Worm (Caenorhabditis elegans): ENCODE data around the gene F26D2.15.

F26D2.15 gene

DNA sequence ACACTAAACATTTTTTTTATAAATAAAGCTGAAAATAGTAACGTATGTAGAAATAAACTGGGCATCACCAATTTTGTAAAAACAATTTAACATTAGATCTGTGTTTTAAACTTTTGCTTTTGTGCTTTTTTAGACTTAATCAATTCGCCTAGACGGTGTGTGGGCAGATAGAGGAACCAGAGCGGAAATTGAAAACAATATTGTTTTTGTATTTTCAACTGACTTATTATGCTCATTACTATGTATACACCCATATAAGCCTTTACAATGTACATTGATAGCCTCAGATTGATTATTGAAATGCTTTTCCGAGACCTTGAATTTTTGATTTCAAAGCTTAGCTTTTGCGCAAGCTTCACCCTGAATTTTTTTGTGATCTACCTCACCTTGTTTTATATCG is 7.7 kb upstream of the F26D2.15 start, which contains the start of gene str-73:
Gene str-73 (plus strand): TSS at position 301 of the 400 bp plus-strand sequence.
- TF ChIP-seq dve-1 (tag; optimal IDR thresholded peaks at IDR 0.05) = no peak
- TF ChIP-seq madf-2 (tag; optimal IDR thresholded peaks at IDR 0.05) = no peak
- TF ChIP-seq nfya-1 (tag; optimal IDR thresholded peaks at IDR 0.05) = no peak
- TF ChIP-seq ceh-19 (GFP tag; optimal IDR thresholded peaks at IDR 0.05) = no peak
- no peak for TF ChIP-seq npax-4 (tag; optimal IDR thresholded peaks at IDR 0.05)
- TF ChIP-seq ama-1 (optimal IDR thresholded peaks at IDR 0.05) = no peak
- TF ChIP-seq lin-11 (tag; optimal IDR thresholded peaks at IDR 0.05) = no peak
- no peak for TF ChIP-seq ceh-6 (GFP tag; optimal IDR thresholded peaks at IDR 0.05)
- TF ChIP-seq ceh-31 (tag; optimal IDR thresholded peaks at IDR 0.05) = no peak
- TF ChIP-seq sdc-2 (tag; optimal IDR thresholded peaks at IDR 0.05) = no peak
- TF ChIP-seq syd-9 (tag; optimal IDR thresholded peaks at IDR 0.05) = no peak
- no peak for TF ChIP-seq hlh-15 (tag; optimal IDR thresholded peaks at IDR 0.05)
- no peak for TF ChIP-seq ceh-48 (tag; optimal IDR thresholded peaks at IDR 0.05)
- no peak for TF ChIP-seq elt-2 (tag; optimal IDR thresholded peaks at IDR 0.05)
- no peak for TF ChIP-seq hlh-8 (tag; optimal IDR thresholded peaks at IDR 0.05)
- TF ChIP-seq F13H6.1 (tag; optimal IDR thresholded peaks at IDR 0.05) = no peak
- TF ChIP-seq eyg-1 (tag; optimal IDR thresholded peaks at IDR 0.05) = no peak
- TF ChIP-seq pag-3 (tag; optimal IDR thresholded peaks at IDR 0.05; ENCODE audit: borderline replicate concordance) = no peak

DNA sequence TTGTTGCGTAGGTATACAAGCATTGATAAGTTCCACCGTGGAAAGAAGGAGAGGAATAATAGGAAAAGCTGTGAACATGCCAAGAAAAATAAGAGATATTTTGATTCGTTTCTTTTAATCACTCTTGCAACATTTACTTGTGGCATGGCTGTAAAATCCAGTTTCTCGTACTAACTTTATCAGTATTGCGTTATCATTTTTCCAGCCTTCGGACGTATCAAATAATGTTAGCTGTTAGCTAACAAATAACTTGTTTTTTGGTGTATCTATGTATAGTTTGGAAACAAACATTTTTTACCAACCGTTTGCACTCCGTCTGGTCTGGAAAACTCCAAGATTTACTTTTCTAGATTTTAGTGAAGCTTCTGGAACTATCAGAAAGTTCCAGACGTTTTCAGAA is 4.2 kb upstream of the F26D2.15 start, which contains the start of gene clec-234:
Gene clec-234 (minus strand): TSS at position 101 of the 400 bp plus-strand sequence.
- no peak for TF ChIP-seq dmd-4 (tag; optimal IDR thresholded peaks at IDR 0.05; ENCODE audit: borderline replicate concordance)
- TF ChIP-seq tbx-7 (tag; optimal IDR thresholded peaks at IDR 0.05) = no peak
- no peak for TF ChIP-seq K02D7.2 (tag; optimal IDR thresholded peaks at IDR 0.05)
- TF ChIP-seq zip-5 (tag; optimal IDR thresholded peaks at IDR 0.05) = no peak
- TF ChIP-seq nhr-232 (tag; optimal IDR thresholded peaks at IDR 0.05) = no peak
- no peak for TF ChIP-seq pax-1 (tag; optimal IDR thresholded peaks at IDR 0.05)
- no peak for TF ChIP-seq ceh-22 (tag; optimal IDR thresholded peaks at IDR 0.05)
- TF ChIP-seq sox-2 (GFP tag; IDR thresholded peaks at IDR 0.05) = no peak
- TF ChIP-seq odd-2 (tag; optimal IDR thresholded peaks at IDR 0.05) = no peak
- TF ChIP-seq npax-4 (tag; optimal IDR thresholded peaks at IDR 0.05) = no peak
- TF ChIP-seq nfya-1 (tag; optimal IDR thresholded peaks at IDR 0.05) = no peak
- TF ChIP-seq che-1 (tag; optimal IDR thresholded peaks at IDR 0.05) = no peak
- no peak for TF ChIP-seq ceh-9 (tag; optimal IDR thresholded peaks at IDR 0.05)
- TF ChIP-seq Y22D7AL.16 (tag; optimal IDR thresholded peaks at IDR 0.05) = no peak
- no peak for TF ChIP-seq gmeb-2 (tag; optimal IDR thresholded peaks at IDR 0.05)
- no peak for TF ChIP-seq pqm-1 (tag; optimal IDR thresholded peaks at IDR 0.05)
- TF ChIP-seq sdc-2 (tag; optimal IDR thresholded peaks at IDR 0.05) = no peak
- TF ChIP-seq ceh-30 (tag; optimal IDR thresholded peaks at IDR 0.05) = no peak
- no peak for TF ChIP-seq eyg-1 (tag; optimal IDR thresholded peaks at IDR 0.05)
- TF ChIP-seq ttx-3 (tag; optimal IDR thresholded peaks at IDR 0.05) = no peak

DNA sequence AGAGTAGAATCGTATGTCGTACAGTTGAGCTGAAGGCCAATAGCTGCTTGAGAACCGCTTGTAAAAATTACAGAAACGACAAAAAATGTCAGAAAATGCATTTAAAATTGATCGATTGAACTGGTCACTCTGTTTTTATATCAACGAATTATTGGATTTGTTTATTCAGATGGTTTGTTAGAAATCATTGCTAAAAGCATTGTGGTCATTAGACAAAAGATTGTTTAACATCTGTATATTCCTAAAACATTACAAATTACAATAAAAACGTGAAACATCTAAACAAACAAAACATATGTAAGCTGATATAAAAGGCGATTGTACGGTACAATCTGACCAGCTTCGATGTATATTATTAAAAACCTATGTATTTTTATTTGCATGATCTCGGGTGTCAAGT is 2.1 kb upstream of the F26D2.15 start, which contains the start of the genes F26D2.13 and F26D2.14:
Gene F26D2.13 (minus strand): TSS at position 101 of the 400 bp plus-strand sequence.
Gene F26D2.14 (plus strand): TSS at position 346 of the 400 bp plus-strand sequence.
- no peak for TF ChIP-seq nfya-1 (tag; optimal IDR thresholded peaks at IDR 0.05)
- no peak for TF ChIP-seq T23F11.4 (GFP tag; optimal IDR thresholded peaks at IDR 0.05)
- TF ChIP-seq ceh-34 (tag; optimal IDR thresholded peaks at IDR 0.05) = no peak
- no peak for TF ChIP-seq nhr-232 (tag; optimal IDR thresholded peaks at IDR 0.05)
- no peak for TF ChIP-seq pqm-1 (tag; optimal IDR thresholded peaks at IDR 0.05)
- TF ChIP-seq lin-11 (tag; optimal IDR thresholded peaks at IDR 0.05) = no peak
- TF ChIP-seq ceh-31 (tag; optimal IDR thresholded peaks at IDR 0.05) = no peak
- no peak for TF ChIP-seq ceh-14 (tag; optimal IDR thresholded peaks at IDR 0.05)
- no peak for TF ChIP-seq ceh-6 (GFP tag; optimal IDR thresholded peaks at IDR 0.05)
- TF ChIP-seq ceh-48 (tag; optimal IDR thresholded peaks at IDR 0.05) = no peak
- no peak for TF ChIP-seq ceh-45 (GFP tag; IDR thresholded peaks at IDR 0.05)
- TF ChIP-seq sox-2 (GFP tag; IDR thresholded peaks at IDR 0.05) = no peak
- no peak for TF ChIP-seq hlh-15 (tag; optimal IDR thresholded peaks at IDR 0.05)
- no peak for TF ChIP-seq ceh-18 (tag; optimal IDR thresholded peaks at IDR 0.05)

Data from whole organism, late embryonic.